Worm (Caenorhabditis elegans): ENCODE data around the gene Y54G11A.14.

The Y54G11A.14 gene

ce11 chrII:14288968-14289367 is 29.0 kb upstream of the Y54G11A.14 start, which contains the start of gene srh-42:
srh-42 (minus strand) TSS chrII:14289068.
- TF ChIP-seq aly-2 (tag; optimal IDR thresholded peaks at IDR 0.05) (no peak), mab-5 (tag; optimal IDR thresholded peaks at IDR 0.05) (no peak), ama-1 (optimal IDR thresholded peaks at IDR 0.05) (no peak), blmp-1 (tag; optimal IDR thresholded peaks at IDR 0.05; ENCODE audit: insufficient read depth) (no peak), egl-27 (tag; optimal IDR thresholded peaks at IDR 0.05) (no peak), lsy-2 (tag; optimal IDR thresholded peaks at IDR 0.05) (no peak), ceh-16 (tag; optimal IDR thresholded peaks at IDR 0.05) (no peak), R02D3.7 (tag; optimal IDR thresholded peaks at IDR 0.05) (no peak), alr-1 (tag; optimal IDR thresholded peaks at IDR 0.05) (no peak), ztf-1 (GFP tag; conservative IDR thresholded peaks at IDR 0.05) (no peak), zag-1 (tag; optimal IDR thresholded peaks at IDR 0.05) (no peak)

ce11 chrII:14290846-14291245 is 27.1 kb upstream of the Y54G11A.14 start:
- TF ChIP-seq nhr-129 (tag; optimal IDR thresholded peaks at IDR 0.05) (no peak), fos-1 (tag; optimal IDR thresholded peaks at IDR 0.05) (peak; percentile 24), C34F6.9 (tag; optimal IDR thresholded peaks at IDR 0.05) (peak; percentile 19), sma-9 (GFP tag; optimal IDR thresholded peaks at IDR 0.05) (peak; percentile 46), sma-9 (tag; optimal IDR thresholded peaks at IDR 0.05) (no peak), mbf-1 (tag; optimal IDR thresholded peaks at IDR 0.05) (no peak), sem-4 (tag; optimal IDR thresholded peaks at IDR 0.05) (no peak), skn-1 (tag; optimal IDR thresholded peaks at IDR 0.05) (peak; percentile 59), gmeb-1 (tag; optimal IDR thresholded peaks at IDR 0.05) (peak; percentile 22)

- TF ChIP-seq sma-9 (GFP tag; optimal IDR thresholded peaks at IDR 0.05) (peak; percentile 58), sma-9 (tag; optimal IDR thresholded peaks at IDR 0.05) (no peak), nhr-129 (tag; optimal IDR thresholded peaks at IDR 0.05) (no peak)
These were observed 25.4 kb upstream of the Y54G11A.14 start, which contains the start of gene Y54G11A.4 for ce11 chrII:14292519-14292918. Y54G11A.4 (plus strand) TSS chrII:14292819.

ce11 chrII:14294390-14294789 is 23.6 kb upstream of the Y54G11A.14 start:
- TF ChIP-seq gmeb-1 (tag; optimal IDR thresholded peaks at IDR 0.05), result no peak

- TF ChIP-seq unc-55 (GFP tag; optimal IDR thresholded peaks at IDR 0.05), result peak; percentile 26
- TF ChIP-seq mab-5 (tag; optimal IDR thresholded peaks at IDR 0.05), result no peak
- TF ChIP-seq elt-3 (tag; optimal IDR thresholded peaks at IDR 0.05), result no peak
- TF ChIP-seq nhr-25 (tag; optimal IDR thresholded peaks at IDR 0.05), result peak; percentile 72
- no peak for TF ChIP-seq nhr-10 (tag; optimal IDR thresholded peaks at IDR 0.05)
- TF ChIP-seq F13H6.1 (tag; optimal IDR thresholded peaks at IDR 0.05), result peak; percentile 66
- TF ChIP-seq mdl-1 (tag; optimal IDR thresholded peaks at IDR 0.05), result peak; percentile 89 to 95
- TF ChIP-seq nhr-6 (tag; optimal IDR thresholded peaks at IDR 0.05), result no peak
- TF ChIP-seq nhr-23 (tag; optimal IDR thresholded peaks at IDR 0.05), result no peak
- no peak for TF ChIP-seq R02D3.7 (tag; optimal IDR thresholded peaks at IDR 0.05)
- TF ChIP-seq nhr-129 (tag; optimal IDR thresholded peaks at IDR 0.05), result peak; percentile 73
- TF ChIP-seq fos-1 (tag; optimal IDR thresholded peaks at IDR 0.05), result peak; percentile 26
- TF ChIP-seq ceh-16 (tag; optimal IDR thresholded peaks at IDR 0.05), result no peak
- TF ChIP-seq snpc-4 (tag; optimal IDR thresholded peaks at IDR 0.05), result no peak
- peak; percentile 53 for TF ChIP-seq nhr-21 (tag; optimal IDR thresholded peaks at IDR 0.05)
- peak; percentile 84 for TF ChIP-seq crh-2 (tag; optimal IDR thresholded peaks at IDR 0.05)
- TF ChIP-seq peb-1 (tag; optimal IDR thresholded peaks at IDR 0.05), result no peak
- no peak for TF ChIP-seq lin-11 (tag; optimal IDR thresholded peaks at IDR 0.05)
- TF ChIP-seq egl-27 (tag; optimal IDR thresholded peaks at IDR 0.05), result no peak
- TF ChIP-seq alr-1 (tag; optimal IDR thresholded peaks at IDR 0.05), result no peak
- TF ChIP-seq sma-3 (GFP tag; optimal IDR thresholded peaks at IDR 0.05), result peak; percentile 66
- TF ChIP-seq dmd-4 (tag; optimal IDR thresholded peaks at IDR 0.05), result no peak
- TF ChIP-seq lin-13 (GFP tag; optimal IDR thresholded peaks at IDR 0.05), result peak; percentile 15
- TF ChIP-seq lsy-2 (tag; optimal IDR thresholded peaks at IDR 0.05), result peak in 1 of 2 experiments; percentile 71
- TF ChIP-seq sma-9 (GFP tag; optimal IDR thresholded peaks at IDR 0.05), result peak; percentile 83
- no peak for TF ChIP-seq sma-9 (tag; optimal IDR thresholded peaks at IDR 0.05)
- peak; percentile 67 for TF ChIP-seq C34F6.9 (tag; optimal IDR thresholded peaks at IDR 0.05)
- no peak for TF ChIP-seq nhr-237 (tag; optimal IDR thresholded peaks at IDR 0.05)
- TF ChIP-seq lin-39 (tag; optimal IDR thresholded peaks at IDR 0.05), result no peak
- TF ChIP-seq blmp-1 (tag; optimal IDR thresholded peaks at IDR 0.05; ENCODE audit: insufficient read depth), result peak; percentile 90
- TF ChIP-seq skn-1 (tag; optimal IDR thresholded peaks at IDR 0.05), result no peak
- no peak for TF ChIP-seq unc-39 (tag; optimal IDR thresholded peaks at IDR 0.05)
- no peak for TF ChIP-seq aly-2 (tag; optimal IDR thresholded peaks at IDR 0.05)
- no peak for TF ChIP-seq nhr-11 (tag; optimal IDR thresholded peaks at IDR 0.05)
- peak; percentile 74 for TF ChIP-seq gmeb-1 (tag; optimal IDR thresholded peaks at IDR 0.05)
- TF ChIP-seq nhr-12 (tag; optimal IDR thresholded peaks at IDR 0.05), result no peak
These were observed 21.6 kb upstream of the Y54G11A.14 start for ce11 chrII:14296320-14296719.

Data from whole organism, L2 larva.